Worm (Caenorhabditis elegans): ENCODE results near the gene mig-2.

ce11 chrX:11511231-11511630 lies 37.2 kb upstream of the mig-2 start, which contains the start of gene ccdc-149:
- TF ChIP-seq nhr-237 (tag; optimal IDR thresholded peaks at IDR 0.05): no peak
- no peak for TF ChIP-seq lin-15B (tag; optimal IDR thresholded peaks at IDR 0.05)
- TF ChIP-seq pqm-1 (tag; optimal IDR thresholded peaks at IDR 0.05): no peak
- TF ChIP-seq mdl-1 (tag; optimal IDR thresholded peaks at IDR 0.05): no peak
- TF ChIP-seq isw-1 (GFP tag; IDR thresholded peaks at IDR 0.05): no peak

Measured in whole organism, L1 larva.